Fruit fly (Drosophila melanogaster) whole organism, pupa: ENCODE measurements around the gene Argk1.

Source experiments
- CG12605 ChIP-seq: fragments of 200-800 bp; sonication (Bioruptor generic); IDR thresholded peaks from 2 replicates; pipeline ENCODE4 v1.3.6; 2022; ENCODE audit warnings: missing biosample characterization, missing genetic modification characterization
- CG13204 ChIP-seq: fragments of 200-800 bp; sonication (Bioruptor generic); optimal IDR thresholded peaks from 2 replicates; lab custom pipeline; 2018; ENCODE audit warnings: missing biosample characterization, mild to moderate bottlenecking, missing genetic modification characterization, moderate library complexity
- CG4496 ChIP-seq: fragments of 200-800 bp; sonication (Bioruptor generic); IDR thresholded peaks from 3 replicates; pipeline ENCODE4 v1.3.6; 2022; ENCODE audit warnings: missing biosample characterization, missing genetic modification characterization
- CG8159 ChIP-seq: fragments of 200-800 bp; sonication (Bioruptor generic); optimal IDR thresholded peaks from 3 replicates; lab custom pipeline; 2018; ENCODE audit warnings: missing biosample characterization, mild to moderate bottlenecking, missing genetic modification characterization, moderate library complexity
- CG8301 ChIP-seq: fragments of 200-800 bp; sonication (Bioruptor generic); optimal IDR thresholded peaks from 2 replicates; lab custom pipeline; 2018; ENCODE audit warnings: missing biosample characterization, mild to moderate bottlenecking, missing genetic modification characterization
- CG9948 ChIP-seq: fragments of 200-800 bp; sonication (Bioruptor generic); optimal IDR thresholded peaks from 2 replicates; lab custom pipeline; 2018; ENCODE audit warnings: missing biosample characterization, mild to moderate bottlenecking, missing genetic modification characterization, moderate library complexity
- D1 ChIP-seq: fragments of 200-800 bp; sonication (Bioruptor generic); optimal IDR thresholded peaks from 2 replicates; lab custom pipeline; 2018; ENCODE audit warnings: missing biosample characterization, mild to moderate bottlenecking, missing genetic modification characterization, moderate library complexity
- Ets98B ChIP-seq: fragments of 200-800 bp; sonication (Bioruptor generic); IDR thresholded peaks from 2 replicates; pipeline ENCODE4 v1.3.6; 2022; ENCODE audit warnings: missing biosample characterization, missing genetic modification characterization
- Pif1A ChIP-seq: fragments of 200-800 bp; sonication (Bioruptor generic); optimal IDR thresholded peaks from 3 replicates; lab custom pipeline; 2016; ENCODE audit warnings: missing biosample characterization, missing genetic modification characterization
- Pif1B ChIP-seq: fragments of 200-800 bp; sonication (Bioruptor generic); optimal IDR thresholded peaks from 3 replicates; lab custom pipeline; 2016; ENCODE audit warnings: missing biosample characterization, missing genetic modification characterization
- fd96Ca ChIP-seq: fragments of 200-800 bp; sonication (Bioruptor generic); IDR thresholded peaks from 3 replicates; pipeline ENCODE4 v1.3.6; 2022; ENCODE audit warnings: missing biosample characterization, missing genetic modification characterization
- gl ChIP-seq: fragments of 200-800 bp; sonication (Bioruptor generic); optimal IDR thresholded peaks from 2 replicates; lab custom pipeline; 2018; ENCODE audit warnings: missing biosample characterization, mild to moderate bottlenecking, missing genetic modification characterization
- rn ChIP-seq: fragments of 200-800 bp; sonication (Bioruptor generic); IDR thresholded peaks from 2 replicates; pipeline ENCODE4 v1.3.6; 2022; ENCODE audit warnings: missing biosample characterization, missing genetic modification characterization

dm6 chr3L:9024741-9025140, 41.1 kb downstream of the Argk1 start:
- TF ChIP-seq fd96Ca (GFP tag; lab: Robert Waterston, UW): no peak
- TF ChIP-seq CG8159 (tag; lab: Kevin White, UChicago): no peak
- TF ChIP-seq rn (GFP tag; lab: Robert Waterston, UW): no peak
- TF ChIP-seq CG13204 (GFP tag; lab: Kevin White, UChicago): no peak
- no peak for TF ChIP-seq CG9948 (tag; lab: Kevin White, UChicago)
- no peak for TF ChIP-seq gl (tag; lab: Kevin White, UChicago)
- TF ChIP-seq Pif1A (GFP tag; lab: Kevin White, UChicago): no peak
- no peak for TF ChIP-seq Ets98B (GFP tag; lab: Robert Waterston, UW)
- TF ChIP-seq CG12605 (GFP tag; lab: Robert Waterston, UW): no peak
- TF ChIP-seq Pif1B (GFP tag; lab: Kevin White, UChicago): no peak
- no peak for TF ChIP-seq CG4496 (GFP tag; lab: Robert Waterston, UW)
- no peak for TF ChIP-seq D1
- no peak for TF ChIP-seq CG8301 (tag; lab: Kevin White, UChicago)
